Worm (Caenorhabditis elegans) whole organism, young adult: ENCODE results near the gene hip-1.

ENCODE experiments used
- B0035.1 ChIP-seq: sonication (generic microtip); optimal IDR thresholded peaks from 2 replicates; lab custom pipeline; 2016; ENCODE audit warnings: missing genetic modification characterization, mild to moderate bottlenecking, missing compliant biosample characterization, missing genotype, missing genetic modification reagents
- C17E4.6 ChIP-seq: fragments of 200-800 bp; sonication (Bioruptor generic); IDR thresholded peaks from 2 replicates; pipeline ENCODE4 v1.3.6; 2022; ENCODE audit warnings: missing genetic modification reagents, missing genetic modification characterization, missing compliant biosample characterization
- F22D6.2 ChIP-seq: sonication (generic microtip); optimal IDR thresholded peaks from 2 replicates; lab custom pipeline; 2016; ENCODE audit warnings: mild to moderate bottlenecking, missing genetic modification characterization, missing compliant biosample characterization
- F52B5.7 ChIP-seq: sonication (generic microtip); optimal IDR thresholded peaks from 2 replicates; lab custom pipeline; 2016; ENCODE audit warnings: mild to moderate bottlenecking, missing genetic modification characterization, missing compliant biosample characterization
- F57C9.4 ChIP-seq: sonication (generic microtip); optimal IDR thresholded peaks from 2 replicates; lab custom pipeline; 2017; ENCODE audit warnings: mild to moderate bottlenecking, missing genetic modification characterization, missing compliant biosample characterization
- K12H6.12 ChIP-seq: fragments of 200-800 bp; sonication (Bioruptor generic); optimal IDR thresholded peaks from 2 replicates; lab custom pipeline; 2018; ENCODE audit warnings: mild to moderate bottlenecking, missing genetic modification characterization, missing compliant biosample characterization
- Y53G8AR.9 ChIP-seq: fragments of 200-800 bp; sonication (Bioruptor generic); conservative IDR thresholded peaks from 2 replicates; pipeline ENCODE4 v1.3.6; 2022; ENCODE audit warnings: missing genetic modification reagents, missing genetic modification characterization, missing compliant biosample characterization
- ama-1 ChIP-seq, 3 experiments: fragments of 150-350 bp in 1 of 3; sonication (generic microtip) in 2 of 3; optimal IDR thresholded peaks; 2 replicates each; lab custom pipeline; 2014 to 2018; ENCODE audit warnings: missing biosample characterization in 2 of 3, missing genetic modification characterization in 2 of 3, missing genetic modification reagents in 2 of 3
- aptf-2 ChIP-seq: fragments of 200-800 bp; sonication (Bioruptor generic); conservative IDR thresholded peaks from 2 replicates; pipeline ENCODE4 v1.3.6; 2022; ENCODE audit warnings: missing genetic modification reagents, missing genetic modification characterization, missing compliant biosample characterization
- attf-5 ChIP-seq: fragments of 200-800 bp; sonication (Bioruptor generic); optimal IDR thresholded peaks from 2 replicates; lab custom pipeline; 2018; ENCODE audit warnings: mild to moderate bottlenecking, missing genetic modification characterization, missing compliant biosample characterization
- die-1 ChIP-seq: sonication (generic microtip); optimal IDR thresholded peaks from 2 replicates; lab custom pipeline; 2016; ENCODE audit warnings: missing genotype, mild to moderate bottlenecking, missing genetic modification characterization, missing compliant biosample characterization
- egl-18 ChIP-seq: fragments of 200-800 bp; sonication (Bioruptor generic); IDR thresholded peaks from 2 replicates; pipeline ENCODE4 v1.3.6; 2022; ENCODE audit warnings: missing genetic modification reagents, missing genetic modification characterization, missing compliant biosample characterization
- egrh-3 ChIP-seq: fragments of 200-800 bp; sonication (Bioruptor generic); IDR thresholded peaks from 2 replicates; pipeline ENCODE4 v1.3.6; 2022; ENCODE audit warnings: missing genetic modification reagents, missing genetic modification characterization, missing compliant biosample characterization
- ets-4 ChIP-seq: fragments of 200-800 bp; sonication (Bioruptor generic); optimal IDR thresholded peaks from 2 replicates; lab custom pipeline; 2018; ENCODE audit warnings: mild to moderate bottlenecking, missing genetic modification characterization, missing compliant biosample characterization
- hsf-1 ChIP-seq: fragments of 200-800 bp; sonication (Bioruptor generic); IDR thresholded peaks from 2 replicates; pipeline ENCODE4 v1.3.6; 2022; ENCODE audit warnings: missing genetic modification reagents, missing genetic modification characterization, missing compliant biosample characterization
- lag-1 ChIP-seq: fragments of 200-800 bp; sonication (Bioruptor generic); IDR thresholded peaks from 2 replicates; pipeline ENCODE4 v1.3.6; 2022; ENCODE audit warnings: missing genetic modification reagents, missing genetic modification characterization, missing compliant biosample characterization
- let-607 ChIP-seq, 2 experiments: fragments of 200-800 bp in 1 of 2; sonication (Bioruptor generic) in 1 of 2; sonication (generic microtip) in 1 of 2; optimal IDR thresholded peaks; 2 replicates each; lab custom pipeline; 2016 to 2018; ENCODE audit warnings: mild to moderate bottlenecking in 2 of 2, missing compliant biosample characterization in 2 of 2, missing genetic modification characterization in 2 of 2, moderate library complexity in 2 of 2, missing genotype in 1 of 2
- lin-54 ChIP-seq: fragments of 200-800 bp; sonication (Bioruptor generic); optimal IDR thresholded peaks from 2 replicates; lab custom pipeline; 2018; ENCODE audit warnings: mild to moderate bottlenecking, missing genetic modification characterization, missing compliant biosample characterization
- lsy-27 ChIP-seq: sonication (generic microtip); optimal IDR thresholded peaks from 2 replicates; lab custom pipeline; 2017; ENCODE audit warnings: missing genetic modification characterization, mild to moderate bottlenecking, missing compliant biosample characterization, antibody characterized with exemption, missing genotype, borderline replicate concordance; ENCODE audit not compliant: insufficient read depth
- mcd-1 ChIP-seq: fragments of 200-800 bp; sonication (Bioruptor generic); IDR thresholded peaks from 2 replicates; pipeline ENCODE4 v1.3.6; 2022; ENCODE audit warnings: missing genetic modification reagents, missing genetic modification characterization, missing compliant biosample characterization
- mes-4 ChIP-seq: sonication (generic microtip); optimal IDR thresholded peaks from 2 replicates; lab custom pipeline; 2016; ENCODE audit warnings: missing genotype, missing genetic modification characterization, missing compliant biosample characterization
- mxl-1 ChIP-seq: sonication (generic microtip); optimal IDR thresholded peaks from 2 replicates; lab custom pipeline; 2016; ENCODE audit warnings: missing genetic modification characterization, missing compliant biosample characterization
- nfya-1 ChIP-seq: sonication (generic microtip); optimal IDR thresholded peaks from 2 replicates; lab custom pipeline; 2017; ENCODE audit warnings: antibody characterized with exemption, missing compliant biosample characterization, missing genetic modification characterization, borderline replicate concordance; ENCODE audit not compliant: insufficient read depth
- nhr-120 ChIP-seq: fragments of 200-800 bp; sonication (Bioruptor generic); IDR thresholded peaks from 2 replicates; pipeline ENCODE4 v1.3.6; 2022; ENCODE audit warnings: missing genetic modification characterization, missing compliant biosample characterization
- nhr-179 ChIP-seq: sonication (generic microtip); optimal IDR thresholded peaks from 2 replicates; lab custom pipeline; 2016; ENCODE audit warnings: mild to moderate bottlenecking, missing genetic modification characterization, missing compliant biosample characterization
- nhr-90 ChIP-seq: sonication (generic microtip); optimal IDR thresholded peaks from 2 replicates; lab custom pipeline; 2016; ENCODE audit warnings: missing genotype, mild to moderate bottlenecking, missing genetic modification characterization, missing compliant biosample characterization
- pbrm-1 ChIP-seq: fragments of 200-800 bp; sonication (Bioruptor generic); IDR thresholded peaks from 2 replicates; pipeline ENCODE4 v1.3.6; 2022; ENCODE audit warnings: missing genetic modification reagents, missing genetic modification characterization, missing compliant biosample characterization
- repo-1 ChIP-seq: sonication (generic microtip); optimal IDR thresholded peaks from 2 replicates; lab custom pipeline; 2017; ENCODE audit warnings: mild to moderate bottlenecking, missing genetic modification characterization, missing compliant biosample characterization
- rpc-1 ChIP-seq, 2 experiments: fragments of 150-350 bp in 1 of 2; sonication (generic microtip) in 1 of 2; optimal IDR thresholded peaks; 2 replicates each; lab custom pipeline; 2014 to 2018; ENCODE audit warnings: missing biosample characterization in 1 of 2, missing genetic modification characterization in 1 of 2, missing genetic modification reagents in 1 of 2, missing genotype in 1 of 2
- somi-1 ChIP-seq: fragments of 200-800 bp; sonication (Bioruptor generic); optimal IDR thresholded peaks from 2 replicates; lab custom pipeline; 2018; ENCODE audit warnings: mild to moderate bottlenecking, missing genetic modification characterization, missing compliant biosample characterization
- tbx-9 ChIP-seq: sonication (generic microtip); optimal IDR thresholded peaks from 2 replicates; lab custom pipeline; 2016; ENCODE audit warnings: borderline replicate concordance, missing genetic modification characterization, inconsistent platforms, missing compliant biosample characterization
- unc-130 ChIP-seq: sonication (generic microtip); optimal IDR thresholded peaks from 2 replicates; lab custom pipeline; 2016; ENCODE audit warnings: missing genetic modification reagents, missing genetic modification characterization, missing compliant biosample characterization
- zfh-2 ChIP-seq: fragments of 200-800 bp; sonication (Bioruptor generic); conservative IDR thresholded peaks from 2 replicates; pipeline ENCODE4 v1.3.6; 2022; ENCODE audit warnings: missing genetic modification reagents, missing genetic modification characterization, missing compliant biosample characterization
- zim-3 ChIP-seq: sonication (generic microtip); optimal IDR thresholded peaks from 2 replicates; lab custom pipeline; 2017; ENCODE audit warnings: mild to moderate bottlenecking, missing genetic modification characterization, moderate library complexity, missing compliant biosample characterization
- ztf-22 ChIP-seq: fragments of 200-800 bp; sonication (Bioruptor generic); optimal IDR thresholded peaks from 2 replicates; lab custom pipeline; 2018; ENCODE audit warnings: mild to moderate bottlenecking, missing genetic modification characterization, moderate library complexity, missing compliant biosample characterization
- ztf-3 ChIP-seq: fragments of 200-800 bp; sonication (Bioruptor generic); optimal IDR thresholded peaks from 2 replicates; lab custom pipeline; 2018; ENCODE audit warnings: mild to moderate bottlenecking, missing genetic modification characterization, missing compliant biosample characterization

hip-1 gene

DNA sequence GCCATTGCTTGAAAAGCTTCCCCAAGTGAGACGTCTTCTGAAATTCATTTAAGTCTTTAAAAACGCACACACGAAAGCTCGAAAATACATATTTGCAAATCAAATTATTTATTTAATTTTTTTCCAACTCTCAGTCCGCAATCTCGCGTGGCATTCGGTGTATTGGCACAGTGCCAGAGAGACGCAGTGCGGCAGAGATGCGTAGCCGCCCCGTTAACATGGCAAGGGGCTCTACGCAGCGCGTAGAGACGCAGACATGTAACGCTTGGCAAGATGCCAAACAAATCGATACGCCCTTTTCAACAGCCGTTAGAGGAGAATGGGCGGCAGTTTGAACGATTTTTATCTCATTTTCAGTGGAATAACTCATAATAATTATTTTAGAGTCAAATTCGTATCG is 21.2 kb upstream of the hip-1 start, which contains the start of the genes drr-2 and set-16 (continued):
- TF ChIP-seq unc-130 (GFP tag; lab: Kevin White, UChicago) (peak; percentile 96), F22D6.2 (tag; lab: Kevin White, UChicago) (peak; percentile 95), B0035.1 (tag; lab: Kevin White, UChicago) (peak; percentile 91), F52B5.7 (tag; lab: Kevin White, UChicago) (peak; percentile 81), somi-1 (GFP tag; lab: Kevin White, UChicago) (peak; percentile 98), egl-18 (GFP tag; lab: Robert Waterston, UW) (peak; percentile 93), ets-4 (GFP tag; lab: Kevin White, UChicago) (peak; percentile 97), lin-54 (GFP tag; lab: Kevin White, UChicago) (peak; percentile 99), K12H6.12 (peak; percentile 99), hsf-1 (GFP tag; lab: Robert Waterston, UW) (peak; percentile 95), ztf-22 (peak; percentile 94), let-607 (tag; optimal IDR thresholded peaks at IDR 0.05; lab: Kevin White, UChicago) (peak; percentile 92 to 96), C17E4.6 (GFP tag; lab: Robert Waterston, UW) (peak; percentile 98), nfya-1 (no peak)

DNA sequence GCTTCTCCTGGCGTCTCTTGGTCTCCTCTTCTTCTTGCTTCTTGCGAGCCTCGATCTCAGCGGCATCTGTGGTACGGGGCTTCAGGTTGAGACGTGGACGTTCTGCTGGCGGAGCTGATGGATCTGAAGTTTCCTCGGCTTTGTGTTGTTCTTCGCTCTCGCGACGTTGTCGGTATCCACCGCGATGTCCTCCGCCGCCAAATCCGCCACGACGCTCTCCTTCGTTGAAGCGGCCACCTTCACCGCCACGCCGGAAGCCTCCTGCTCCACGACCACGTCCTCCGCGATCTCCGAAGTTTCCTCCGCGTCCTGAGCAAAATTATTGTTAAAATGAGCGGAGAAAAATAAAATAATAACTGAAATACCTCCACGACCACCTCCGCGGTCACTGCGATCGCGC is 20.5 kb upstream of the hip-1 start:
- TF ChIP-seq zfh-2 (GFP tag; lab: Robert Waterston, UW) (peak; percentile 91), repo-1 (no peak), mxl-1 (no peak), Y53G8AR.9 (GFP tag; lab: Robert Waterston, UW) (0 out of 2 replicates have a peak, but pooled peaks have one; percentile 11), mcd-1 (0 out of 2 replicates have a peak, but pooled peaks have one; percentile 9), egrh-3 (GFP tag; lab: Robert Waterston, UW) (peak; percentile 78; the same call in 1 of the 2 replicates)

ce11 chrIII:13642227-13642626 is 19.9 kb upstream of the hip-1 start, which contains the start of gene T12D8.10:
TSS of gene T12D8.10 (minus strand) at chrIII:13642327.
- TF ChIP-seq mes-4 (no peak), rpc-1 (optimal IDR thresholded peaks at IDR 0.05; lab: Kevin White, UChicago) (no peak), rpc-1 (tag; optimal IDR thresholded peaks at IDR 0.05; lab: Kevin White, UChicago) (no peak), attf-5 (GFP tag; lab: Kevin White, UChicago) (no peak), tbx-9 (tag; lab: Kevin White, UChicago) (no peak), F57C9.4 (tag; lab: Kevin White, UChicago) (no peak), die-1 (no peak), ztf-3 (GFP tag; lab: Kevin White, UChicago) (no peak), zim-3 (tag; lab: Kevin White, UChicago) (no peak), lag-1 (GFP tag; lab: Robert Waterston, UW) (no peak), nhr-90 (tag; lab: Kevin White, UChicago) (no peak), ama-1 (optimal IDR thresholded peaks at IDR 0.05; lab: Kevin White, UChicago) (no peak), ama-1 (GFP tag; optimal IDR thresholded peaks at IDR 0.05; lab: Kevin White, UChicago) (no peak), aptf-2 (GFP tag; lab: Robert Waterston, UW) (no peak), nhr-120 (GFP tag; lab: Robert Waterston, UW) (no peak), pbrm-1 (GFP tag; lab: Robert Waterston, UW) (no peak), unc-130 (GFP tag; lab: Kevin White, UChicago) (no peak), lsy-27 (tag; lab: Kevin White, UChicago) (no peak), nhr-179 (no peak)
